Fruit fly (Drosophila melanogaster): ENCODE data around the gene CG14439.

dm6 chrX:6800726-6801296, 53.5 kb downstream of the CG14439 start:
- no peak for TF ChIP-seq Sin3A (optimal IDR thresholded peaks at IDR 0.05)
- no peak for TF ChIP-seq ttk (optimal IDR thresholded peaks at IDR 0.05)
- no peak for TF ChIP-seq psq (optimal IDR thresholded peaks at IDR 0.05)
- TF ChIP-seq insv (optimal IDR thresholded peaks at IDR 0.05): no peak
- no peak for TF ChIP-seq Myc (optimal IDR thresholded peaks at IDR 0.05)
- no peak for TF ChIP-seq h (optimal IDR thresholded peaks at IDR 0.05)

Data from Kc167 (cell line).